Fruit fly (Drosophila melanogaster) Kc167 (cell line): ENCODE measurements around the gene CG2772.

Experiments used
- Myc ChIP-seq: fragments of >200 bp; optimal IDR thresholded peaks from 2 replicates; lab custom pipeline; 2017; ENCODE audit warnings: missing external identifiers
- Sin3A ChIP-seq: fragments of >200 bp; optimal IDR thresholded peaks from 2 replicates; lab custom pipeline; 2018; ENCODE audit warnings: missing external identifiers
- h ChIP-seq: fragments of >200 bp; optimal IDR thresholded peaks from 3 replicates; lab custom pipeline; 2018; ENCODE audit warnings: missing external identifiers
- insv ChIP-seq: fragments of >200 bp; optimal IDR thresholded peaks from 3 replicates; lab custom pipeline; 2018; ENCODE audit warnings: missing external identifiers
- psq ChIP-seq: fragments of >200 bp; optimal IDR thresholded peaks from 2 replicates; lab custom pipeline; 2017; ENCODE audit warnings: missing external identifiers
- ttk ChIP-seq: sonication (Bioruptor generic); optimal IDR thresholded peaks from 2 replicates; lab custom pipeline; 2017; ENCODE audit warnings: missing external identifiers

- no peak for TF ChIP-seq ttk (lab: Kevin White, UChicago)
- TF ChIP-seq insv, result no peak
- no peak for TF ChIP-seq Myc (lab: Kevin White, UChicago)
- no peak for TF ChIP-seq h (lab: Kevin White, UChicago)
- TF ChIP-seq Sin3A (lab: Kevin White, UChicago), result no peak
- no peak for TF ChIP-seq psq (lab: Kevin White, UChicago)
These were observed 21.1 kb downstream of the CG2772 start for dm6 chr2L:3466846-3467245.
